Fruit fly (Drosophila melanogaster) whole organism, pupa: ENCODE data around the gene Skp2.

Experiments
- CG10348 ChIP-seq: fragments of 200-800 bp; sonication (Bioruptor generic); IDR thresholded peaks from 2 replicates; pipeline ENCODE4 v1.3.6; 2022; ENCODE audit warnings: missing biosample characterization, missing genetic modification characterization
- CG12605 ChIP-seq: fragments of 200-800 bp; sonication (Bioruptor generic); IDR thresholded peaks from 2 replicates; pipeline ENCODE4 v1.3.6; 2022; ENCODE audit warnings: missing biosample characterization, missing genetic modification characterization
- CG13204 ChIP-seq: fragments of 200-800 bp; sonication (Bioruptor generic); optimal IDR thresholded peaks from 2 replicates; lab custom pipeline; 2018; ENCODE audit warnings: missing biosample characterization, mild to moderate bottlenecking, missing genetic modification characterization, moderate library complexity
- CG14655 ChIP-seq: fragments of 200-800 bp; sonication (Bioruptor generic); optimal IDR thresholded peaks from 3 replicates; lab custom pipeline; 2017; ENCODE audit warnings: mild to moderate bottlenecking, missing biosample characterization, missing genetic modification reagents, missing genetic modification characterization
- CG15710 ChIP-seq: fragments of 200-800 bp; sonication (Bioruptor generic); optimal IDR thresholded peaks from 2 replicates; lab custom pipeline; 2018; ENCODE audit warnings: missing biosample characterization, mild to moderate bottlenecking, missing genetic modification characterization, moderate library complexity
- CG17806 ChIP-seq: fragments of 200-800 bp; sonication (Bioruptor generic); optimal IDR thresholded peaks from 2 replicates; lab custom pipeline; 2018; ENCODE audit warnings: missing biosample characterization, mild to moderate bottlenecking, missing genetic modification characterization, moderate library complexity
- CG32121 ChIP-seq: fragments of 200-800 bp; sonication (Bioruptor generic); IDR thresholded peaks from 2 replicates; pipeline ENCODE4 v1.3.6; 2022; ENCODE audit warnings: missing biosample characterization, missing genetic modification characterization
- CG34367 ChIP-seq: fragments of 200-800 bp; sonication (Bioruptor generic); optimal IDR thresholded peaks from 2 replicates; lab custom pipeline; 2018; ENCODE audit warnings: missing biosample characterization, mild to moderate bottlenecking, missing genetic modification characterization
- CG4496 ChIP-seq: fragments of 200-800 bp; sonication (Bioruptor generic); IDR thresholded peaks from 3 replicates; pipeline ENCODE4 v1.3.6; 2022; ENCODE audit warnings: missing biosample characterization, missing genetic modification characterization
- CG8159 ChIP-seq: fragments of 200-800 bp; sonication (Bioruptor generic); optimal IDR thresholded peaks from 3 replicates; lab custom pipeline; 2018; ENCODE audit warnings: missing biosample characterization, mild to moderate bottlenecking, missing genetic modification characterization, moderate library complexity
- CG8301 ChIP-seq: fragments of 200-800 bp; sonication (Bioruptor generic); optimal IDR thresholded peaks from 2 replicates; lab custom pipeline; 2018; ENCODE audit warnings: missing biosample characterization, mild to moderate bottlenecking, missing genetic modification characterization
- CG9948 ChIP-seq: fragments of 200-800 bp; sonication (Bioruptor generic); optimal IDR thresholded peaks from 2 replicates; lab custom pipeline; 2018; ENCODE audit warnings: missing biosample characterization, mild to moderate bottlenecking, missing genetic modification characterization, moderate library complexity
- D1 ChIP-seq: fragments of 200-800 bp; sonication (Bioruptor generic); optimal IDR thresholded peaks from 2 replicates; lab custom pipeline; 2018; ENCODE audit warnings: missing biosample characterization, mild to moderate bottlenecking, missing genetic modification characterization, moderate library complexity
- EcR ChIP-seq: fragments of 200-800 bp; sonication (Bioruptor generic); optimal IDR thresholded peaks from 3 replicates; lab custom pipeline; 2019; ENCODE audit warnings: missing biosample characterization, missing genetic modification characterization, mild to moderate bottlenecking, moderate library complexity, missing genetic modification reagents
- Ets98B ChIP-seq: fragments of 200-800 bp; sonication (Bioruptor generic); IDR thresholded peaks from 2 replicates; pipeline ENCODE4 v1.3.6; 2022; ENCODE audit warnings: missing biosample characterization, missing genetic modification characterization
- Pif1A ChIP-seq: fragments of 200-800 bp; sonication (Bioruptor generic); optimal IDR thresholded peaks from 3 replicates; lab custom pipeline; 2016; ENCODE audit warnings: missing biosample characterization, missing genetic modification characterization
- Pif1B ChIP-seq: fragments of 200-800 bp; sonication (Bioruptor generic); optimal IDR thresholded peaks from 3 replicates; lab custom pipeline; 2016; ENCODE audit warnings: missing biosample characterization, missing genetic modification characterization
- Snoo ChIP-seq: fragments of 200-800 bp; sonication (Bioruptor generic); optimal IDR thresholded peaks from 3 replicates; lab custom pipeline; 2017; ENCODE audit warnings: missing biosample characterization, mild to moderate bottlenecking, missing genetic modification characterization, inconsistent platforms
- fd96Ca ChIP-seq: fragments of 200-800 bp; sonication (Bioruptor generic); IDR thresholded peaks from 3 replicates; pipeline ENCODE4 v1.3.6; 2022; ENCODE audit warnings: missing biosample characterization, missing genetic modification characterization
- gl ChIP-seq: fragments of 200-800 bp; sonication (Bioruptor generic); optimal IDR thresholded peaks from 2 replicates; lab custom pipeline; 2018; ENCODE audit warnings: missing biosample characterization, mild to moderate bottlenecking, missing genetic modification characterization
- rn ChIP-seq: fragments of 200-800 bp; sonication (Bioruptor generic); IDR thresholded peaks from 2 replicates; pipeline ENCODE4 v1.3.6; 2022; ENCODE audit warnings: missing biosample characterization, missing genetic modification characterization

The Skp2 gene

dm6 chr3R:4341177-4341576 lies 3.7 kb upstream of the Skp2 start:
- no peak for TF ChIP-seq CG32121 (GFP tag; lab: Robert Waterston, UW)
- TF ChIP-seq CG34367 (tag; lab: Kevin White, UChicago) = no peak
- TF ChIP-seq CG9948 (tag; lab: Kevin White, UChicago) = no peak
- TF ChIP-seq CG14655 = no peak
- no peak for TF ChIP-seq CG4496 (GFP tag; lab: Robert Waterston, UW)
- TF ChIP-seq fd96Ca (GFP tag; lab: Robert Waterston, UW) = no peak
- no peak for TF ChIP-seq Snoo (tag; lab: Kevin White, UChicago)
- TF ChIP-seq CG8301 = no peak
- TF ChIP-seq CG13204 (GFP tag; lab: Kevin White, UChicago) = no peak
- no peak for TF ChIP-seq Pif1B
- no peak for TF ChIP-seq CG10348
- no peak for TF ChIP-seq Pif1A
- TF ChIP-seq EcR (GFP tag; lab: Kevin White, UChicago) = no peak
- no peak for TF ChIP-seq CG8159 (tag; lab: Kevin White, UChicago)
- TF ChIP-seq Ets98B (GFP tag; lab: Robert Waterston, UW) = no peak
- TF ChIP-seq D1 (tag; lab: Kevin White, UChicago) = no peak

dm6 chr3R:4340174-4340573 lies 2.7 kb upstream of the Skp2 start:
- no peak for TF ChIP-seq Pif1B
- TF ChIP-seq EcR (GFP tag; lab: Kevin White, UChicago) = no peak
- no peak for TF ChIP-seq fd96Ca (GFP tag; lab: Robert Waterston, UW)
- no peak for TF ChIP-seq gl (tag; lab: Kevin White, UChicago)
- TF ChIP-seq rn (GFP tag; lab: Robert Waterston, UW) = no peak
- no peak for TF ChIP-seq CG32121 (GFP tag; lab: Robert Waterston, UW)
- no peak for TF ChIP-seq CG13204 (GFP tag; lab: Kevin White, UChicago)
- TF ChIP-seq CG10348 = no peak
- no peak for TF ChIP-seq CG34367 (tag; lab: Kevin White, UChicago)
- TF ChIP-seq D1 (tag; lab: Kevin White, UChicago) = no peak
- TF ChIP-seq CG12605 (GFP tag; lab: Robert Waterston, UW) = no peak
- no peak for TF ChIP-seq CG17806 (tag; lab: Kevin White, UChicago)
- TF ChIP-seq CG15710 (tag; lab: Kevin White, UChicago) = no peak
- TF ChIP-seq CG9948 (tag; lab: Kevin White, UChicago) = no peak
- no peak for TF ChIP-seq Pif1A
- no peak for TF ChIP-seq CG8301
- TF ChIP-seq Ets98B (GFP tag; lab: Robert Waterston, UW) = no peak
- TF ChIP-seq CG4496 (GFP tag; lab: Robert Waterston, UW) = no peak

dm6 chr3R:4334798-4335197 lies 2.7 kb downstream of the Skp2 start, which contains the start of gene CG14645:
Gene CG14645 (plus strand): TSS chr3R:4335098.
- no peak for TF ChIP-seq CG13204 (GFP tag; lab: Kevin White, UChicago)
- TF ChIP-seq Pif1A = no peak
- no peak for TF ChIP-seq CG12605 (GFP tag; lab: Robert Waterston, UW)
- no peak for TF ChIP-seq gl (tag; lab: Kevin White, UChicago)
- TF ChIP-seq Pif1B = no peak
- no peak for TF ChIP-seq CG4496 (GFP tag; lab: Robert Waterston, UW)
- TF ChIP-seq CG32121 (GFP tag; lab: Robert Waterston, UW) = no peak
- TF ChIP-seq CG14655 = no peak

- no peak for TF ChIP-seq CG13204 (GFP tag; lab: Kevin White, UChicago)
- TF ChIP-seq CG32121 (GFP tag; lab: Robert Waterston, UW) = peak; percentile 42
- TF ChIP-seq CG34367 (tag; lab: Kevin White, UChicago) = peak; percentile 13
- TF ChIP-seq Snoo (tag; lab: Kevin White, UChicago) = peak; percentile 50
- TF ChIP-seq CG4496 (GFP tag; lab: Robert Waterston, UW) = peak; percentile 65
- no peak for TF ChIP-seq gl (tag; lab: Kevin White, UChicago)
- no peak for TF ChIP-seq CG8301
- TF ChIP-seq, all 21 proteins: peak for 4
Measured at dm6 chr3R:4333964-4334363, 3.5 kb downstream of the Skp2 start, which contains the start of gene CG9776. Gene CG9776 (minus strand): TSS chr3R:4334071.

- TF ChIP-seq CG10348 (no peak), CG17806 (tag; lab: Kevin White, UChicago) (peak; percentile 3), CG32121 (GFP tag; lab: Robert Waterston, UW) (peak; percentile 27; the same call in 1 of the 2 replicates), Pif1B (no peak), EcR (GFP tag; lab: Kevin White, UChicago) (peak; percentile 27), Snoo (tag; lab: Kevin White, UChicago) (peak; percentile 16), Ets98B (GFP tag; lab: Robert Waterston, UW) (peak; percentile 52; the same call in 1 of the 2 replicates), CG4496 (GFP tag; lab: Robert Waterston, UW) (peak; percentile 51; the same call in 2 of the 3 replicates)
Measured at dm6 chr3R:4319507-4320138, 17.9 kb downstream of the Skp2 start, which contains the start of gene CG9795. Gene CG9795 (plus strand): TSS chr3R:4319683.

- TF ChIP-seq CG9948 (tag; lab: Kevin White, UChicago) = no peak
- peak; percentile 30; the same call in 1 of the 2 replicates for TF ChIP-seq CG12605 (GFP tag; lab: Robert Waterston, UW)
- no peak for TF ChIP-seq EcR (GFP tag; lab: Kevin White, UChicago)
Measured at dm6 chr3R:4318999-4319398, 18.5 kb downstream of the Skp2 start, which contains the start of gene Syt14. Gene Syt14 (minus strand): TSS chr3R:4319069.
